Fruit fly (Drosophila melanogaster): ENCODE data around the gene CG5274.
A peak's percentile ranks its signal among the peaks of the same experiment; 100 is the strongest.

The CG5274 gene

dm6 chr3L:20402665-20403492 is 24.6 kb downstream of the CG5274 start (continued):
- TF ChIP-seq CG17802 (tag; optimal IDR thresholded peaks at IDR 0.05) (no peak), Six4 (GFP tag; optimal IDR thresholded peaks at IDR 0.05) (no peak), Hmx (GFP tag; optimal IDR thresholded peaks at IDR 0.05) (no peak), CG14710 (tag; optimal IDR thresholded peaks at IDR 0.05) (peak; percentile 73), CG3407 (GFP tag; optimal IDR thresholded peaks at IDR 0.05) (no peak), ftz-f1 (GFP tag; optimal IDR thresholded peaks at IDR 0.05) (no peak), CG7271 (tag; optimal IDR thresholded peaks at IDR 0.05) (peak; percentile 80), stc (GFP tag; IDR thresholded peaks at IDR 0.05) (no peak), CG31441 (GFP tag; IDR thresholded peaks at IDR 0.05) (peak; percentile 56), org-1 (GFP tag; optimal IDR thresholded peaks at IDR 0.05) (no peak), CG4424 (GFP tag; optimal IDR thresholded peaks at IDR 0.05) (peak; percentile 25), pfk (GFP tag; optimal IDR thresholded peaks at IDR 0.05) (no peak), CG9215 (GFP tag; IDR thresholded peaks at IDR 0.05) (no peak), cato (GFP tag; optimal IDR thresholded peaks at IDR 0.05; ENCODE audit: borderline replicate concordance) (no peak), Atf-2 (GFP tag; optimal IDR thresholded peaks at IDR 0.05) (no peak), Xrp1 (GFP tag; IDR thresholded peaks at IDR 0.05) (peak; percentile 76), Dek (tag; optimal IDR thresholded peaks at IDR 0.05) (no peak), HmgZ (tag; optimal IDR thresholded peaks at IDR 0.05) (no peak), tio (GFP tag; optimal IDR thresholded peaks at IDR 0.05) (no peak), CG11093 (GFP tag; IDR thresholded peaks at IDR 0.05) (no peak), CG34376 (GFP tag; optimal IDR thresholded peaks at IDR 0.05) (no peak), wor (GFP tag; IDR thresholded peaks at IDR 0.05) (no peak), Blimp-1 (GFP tag; optimal IDR thresholded peaks at IDR 0.05) (no peak), Hsf (GFP tag; optimal IDR thresholded peaks at IDR 0.05) (peak; percentile 39), NK7.1 (GFP tag; optimal IDR thresholded peaks at IDR 0.05) (no peak), Nf-YA (GFP tag; IDR thresholded peaks at IDR 0.05) (no peak), CG30020 (tag; optimal IDR thresholded peaks at IDR 0.05) (no peak), Spps (tag; optimal IDR thresholded peaks at IDR 0.05) (no peak), Poxn (GFP tag; IDR thresholded peaks at IDR 0.05) (no peak), Awh (GFP tag; IDR thresholded peaks at IDR 0.05) (no peak), disco-r (GFP tag; optimal IDR thresholded peaks at IDR 0.05) (no peak), tup (GFP tag; optimal IDR thresholded peaks at IDR 0.05) (no peak), B-H2 (GFP tag; optimal IDR thresholded peaks at IDR 0.05) (no peak), NC2β (GFP tag; optimal IDR thresholded peaks at IDR 0.05) (peak; percentile 51), fd3F (GFP tag; optimal IDR thresholded peaks at IDR 0.05) (no peak), Hmr (GFP tag; optimal IDR thresholded peaks at IDR 0.05) (no peak), ATbp (GFP tag; optimal IDR thresholded peaks at IDR 0.05) (no peak), tx (GFP tag; optimal IDR thresholded peaks at IDR 0.05) (peak; percentile 10), row (GFP tag; IDR thresholded peaks at IDR 0.05) (peak; percentile 54), NfI (GFP tag; optimal IDR thresholded peaks at IDR 0.05) (no peak), zen (tag; optimal IDR thresholded peaks at IDR 0.05) (peak; percentile 93), tin (GFP tag; optimal IDR thresholded peaks at IDR 0.05) (no peak), Dbx (GFP tag; IDR thresholded peaks at IDR 0.05) (no peak), mirr (GFP tag; optimal IDR thresholded peaks at IDR 0.05) (no peak), CG11398 (GFP tag; optimal IDR thresholded peaks at IDR 0.05) (no peak), CG13287 (GFP tag; IDR thresholded peaks at IDR 0.05; ENCODE audit: partially characterized antibody) (no peak), hb (GFP tag; IDR thresholded peaks at IDR 0.05; ENCODE audit: partially characterized antibody) (no peak), Doc3 (GFP tag; IDR thresholded peaks at IDR 0.05; ENCODE audit: partially characterized antibody) (no peak), luna (GFP tag; optimal IDR thresholded peaks at IDR 0.05) (no peak), usp (GFP tag; optimal IDR thresholded peaks at IDR 0.05) (no peak)

All from whole organism, embryonic.